Worm (Caenorhabditis elegans): Measurements from ENCODE around the gene mcp-1.
A peak's percentile ranks its signal among the peaks of the same experiment; 100 is the strongest.

The mcp-1 gene

DNA sequence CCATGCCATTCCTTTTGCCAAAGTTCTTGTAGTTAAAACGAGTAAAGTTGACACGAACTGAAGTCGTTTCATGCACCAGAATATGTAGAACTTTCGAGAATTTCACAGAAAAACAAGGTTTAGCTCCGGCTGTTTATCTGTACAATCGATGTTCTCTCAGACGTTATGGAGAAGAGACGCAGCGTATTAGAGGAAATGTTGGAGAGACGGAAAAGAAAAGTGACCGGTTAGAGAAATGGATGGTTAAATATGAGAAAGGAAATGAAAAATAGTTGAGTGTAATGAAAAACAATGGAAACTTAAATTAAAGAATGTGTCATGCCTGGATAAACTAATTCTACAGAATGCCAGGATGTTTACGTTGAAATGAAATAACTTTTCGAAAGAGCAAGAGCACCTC, 2.1 kb downstream of the mcp-1 start, which contains the start of gene pcm-1:
Gene pcm-1, minus strand, starts transcription at position 187 of the 400 bp plus-strand sequence.
- TF ChIP-seq cebp-2 (GFP tag; IDR thresholded peaks at IDR 0.05) (no peak), snpc-1.3 (tag; optimal IDR thresholded peaks at IDR 0.05; ENCODE audit: insufficient read depth) (no peak), ceh-40 (GFP tag; IDR thresholded peaks at IDR 0.05) (no peak), mel-28 (tag; optimal IDR thresholded peaks at IDR 0.05; ENCODE audit: borderline replicate concordance) (no peak), madf-10 (tag; optimal IDR thresholded peaks at IDR 0.05) (no peak), nfyb-1 (GFP tag; IDR thresholded peaks at IDR 0.05) (no peak), ets-4 (GFP tag; optimal IDR thresholded peaks at IDR 0.05) (no peak), F49E8.2 (tag; optimal IDR thresholded peaks at IDR 0.05; ENCODE audit: insufficient read depth) (no peak), tlf-1 (GFP tag; optimal IDR thresholded peaks at IDR 0.05) (no peak), K12H6.12 (tag; optimal IDR thresholded peaks at IDR 0.05) (peak; percentile 33), nhr-27 (tag; optimal IDR thresholded peaks at IDR 0.05) (no peak), aptf-2 (GFP tag; conservative IDR thresholded peaks at IDR 0.05) (no peak), hmg-1.2 (GFP tag; IDR thresholded peaks at IDR 0.05) (peak; percentile 45; the same call in 1 of the 2 replicates)

DNA sequence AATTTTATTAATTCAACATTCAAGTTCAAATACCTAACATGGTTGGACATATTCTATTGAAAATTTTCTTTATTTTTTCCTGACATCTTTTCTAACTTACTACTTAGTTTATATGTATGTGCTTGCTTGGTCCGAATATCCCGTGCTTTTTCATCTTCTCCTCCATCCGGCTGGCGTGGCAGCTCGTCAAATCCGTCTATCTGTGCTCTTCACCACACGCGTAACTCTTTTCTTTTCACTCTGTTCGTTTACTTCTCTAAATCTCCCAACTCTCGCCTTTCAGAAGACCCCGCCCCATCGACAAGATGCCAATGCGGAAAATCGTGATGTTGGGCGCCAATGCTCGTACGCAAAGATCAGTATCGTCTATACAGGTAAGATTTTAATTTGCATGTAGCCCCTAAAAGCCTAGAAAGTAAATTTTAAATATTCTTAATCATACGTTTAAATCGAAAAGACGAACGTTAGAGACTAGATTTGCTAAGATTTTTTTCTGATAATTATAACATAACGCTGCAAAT, 3.1 kb downstream of the mcp-1 start:
- TF ChIP-seq K12H6.12 (tag; optimal IDR thresholded peaks at IDR 0.05) (peak; percentile 13), lin-35 (GFP tag; optimal IDR thresholded peaks at IDR 0.05) (peak in 1 of 3 experiments; percentile 18), pbrm-1 (GFP tag; IDR thresholded peaks at IDR 0.05) (no peak), attf-3 (GFP tag; conservative IDR thresholded peaks at IDR 0.05) (no peak)

DNA sequence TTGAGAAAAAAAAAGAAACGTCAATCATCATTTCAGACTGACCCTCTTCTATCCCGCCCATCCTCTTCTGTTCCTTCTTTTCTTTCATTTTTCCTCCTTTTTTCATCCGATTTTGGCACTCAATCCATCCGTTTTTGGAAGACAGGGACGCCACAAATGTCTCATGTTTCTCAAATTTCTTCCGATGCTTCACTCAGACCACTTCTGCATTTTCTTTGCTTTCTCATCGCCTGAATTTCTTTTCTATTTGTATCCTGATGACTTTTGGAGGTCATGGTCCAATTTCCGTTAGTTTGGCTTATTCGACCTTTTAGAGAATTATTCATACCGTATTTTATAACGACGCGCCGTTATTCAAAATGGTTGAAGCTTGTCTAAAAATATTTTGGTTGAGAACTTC, 11.0 kb downstream of the mcp-1 start:
- no peak for TF ChIP-seq dox-1 (GFP tag; IDR thresholded peaks at IDR 0.05)
- TF ChIP-seq nhr-27 (tag; optimal IDR thresholded peaks at IDR 0.05), result no peak
- TF ChIP-seq aptf-3 (GFP tag; IDR thresholded peaks at IDR 0.05), result no peak

DNA sequence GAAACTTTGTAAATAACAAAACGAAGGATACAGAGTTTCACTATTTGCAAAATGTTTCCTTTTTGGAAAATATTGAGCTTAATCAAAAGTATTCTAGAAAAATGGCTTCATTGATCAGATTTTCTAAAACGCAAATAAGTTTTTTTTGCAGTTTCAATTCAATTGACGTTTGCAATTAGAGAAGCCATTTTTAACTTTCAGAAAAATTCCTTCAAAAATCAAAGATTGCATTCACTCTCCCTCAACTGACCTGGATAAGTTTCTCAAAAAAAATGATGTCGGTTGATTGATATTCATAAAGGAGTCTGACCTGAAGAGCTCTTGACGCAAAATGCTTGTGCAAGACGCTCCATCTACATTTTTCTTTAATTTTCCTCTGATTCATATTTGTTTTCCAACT, 12.1 kb downstream of the mcp-1 start:
- TF ChIP-seq Y56A3A.18 (GFP tag; IDR thresholded peaks at IDR 0.05) (no peak), Y95B8A.8 (GFP tag; IDR thresholded peaks at IDR 0.05) (no peak), chd-7 (tag; optimal IDR thresholded peaks at IDR 0.05) (no peak), bed-1 (GFP tag; IDR thresholded peaks at IDR 0.05) (no peak), ama-1 (optimal IDR thresholded peaks at IDR 0.05) (no peak), ama-1 (GFP tag; optimal IDR thresholded peaks at IDR 0.05) (no peak), rec-8 (tag; optimal IDR thresholded peaks at IDR 0.05) (no peak), egrh-3 (GFP tag; IDR thresholded peaks at IDR 0.05) (no peak), let-607 (tag; optimal IDR thresholded peaks at IDR 0.05) (no peak), ztf-6 (GFP tag; IDR thresholded peaks at IDR 0.05) (no peak), tlf-1 (GFP tag; optimal IDR thresholded peaks at IDR 0.05) (no peak), somi-1 (GFP tag; optimal IDR thresholded peaks at IDR 0.05) (no peak), atf-7 (tag; optimal IDR thresholded peaks at IDR 0.05) (no peak), zim-3 (tag; optimal IDR thresholded peaks at IDR 0.05) (no peak)

DNA sequence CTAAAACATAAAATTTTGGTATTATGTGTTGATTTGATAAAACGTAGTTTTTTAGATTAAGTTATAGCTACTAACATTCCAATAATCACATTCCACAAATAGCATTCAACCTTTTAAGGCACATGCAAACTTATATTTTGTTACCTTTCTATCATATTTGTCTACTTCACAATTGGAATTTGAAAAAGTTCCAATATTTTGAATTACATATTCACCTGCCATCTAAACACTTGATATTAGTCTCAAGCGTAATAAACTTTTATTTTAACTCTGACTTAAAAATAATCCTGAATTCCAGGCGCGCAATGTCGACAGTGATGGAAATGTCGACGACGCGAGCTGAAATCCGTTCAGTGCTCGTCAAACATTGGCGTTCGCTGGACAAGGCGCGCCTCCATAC, 14.1 kb downstream of the mcp-1 start, which contains the start of gene acy-2:
Gene acy-2, plus strand, starts transcription at position 301 of the 400 bp plus-strand sequence.
- no peak for TF ChIP-seq egl-18 (GFP tag; IDR thresholded peaks at IDR 0.05)
- no peak for TF ChIP-seq him-1 (tag; optimal IDR thresholded peaks at IDR 0.05)
- TF ChIP-seq mes-4 (tag; optimal IDR thresholded peaks at IDR 0.05), result no peak
- no peak for TF ChIP-seq B0336.3 (GFP tag; IDR thresholded peaks at IDR 0.05)
- TF ChIP-seq cebp-1 (GFP tag; IDR thresholded peaks at IDR 0.05), result no peak
- TF ChIP-seq cebp-1 (tag; optimal IDR thresholded peaks at IDR 0.05), result no peak
- no peak for TF ChIP-seq chd-7 (tag; optimal IDR thresholded peaks at IDR 0.05)
- no peak for TF ChIP-seq rec-8 (tag; optimal IDR thresholded peaks at IDR 0.05)
- no peak for TF ChIP-seq unc-62 (GFP tag; optimal IDR thresholded peaks at IDR 0.05)

All from whole organism, young adult.